Fruit fly (Drosophila melanogaster) whole organism, embryonic: ENCODE measurements around the gene CG33687.

ENCODE experiments used
- Atf6 ChIP-seq: fragments of 200-800 bp; sonication (Bioruptor generic); IDR thresholded peaks from 2 replicates; pipeline ENCODE4 v1.3.6; 2022; ENCODE audit warnings: missing biosample characterization, missing genetic modification characterization
- Awh ChIP-seq: fragments of 200-800 bp; sonication (Bioruptor generic); IDR thresholded peaks from 2 replicates; pipeline ENCODE4, ENCODE4 v1.3.6; 2022; ENCODE audit warnings: missing biosample characterization, missing genetic modification characterization
- BEAF-32 ChIP-seq: fragments of 200-800 bp; sonication (Bioruptor generic); optimal IDR thresholded peaks from 3 replicates; lab custom pipeline; 2017; ENCODE audit warnings: missing biosample characterization, missing genetic modification characterization, mild to moderate bottlenecking, moderate library complexity, missing genetic modification reagents
- Bteb2 ChIP-seq: fragments of 200-800 bp; sonication (Bioruptor generic); optimal IDR thresholded peaks from 2 replicates; lab custom pipeline; 2016; ENCODE audit warnings: missing biosample characterization, missing genetic modification characterization
- CG10543 ChIP-seq: fragments of 200-800 bp; sonication (Bioruptor generic); optimal IDR thresholded peaks from 3 replicates; lab custom pipeline; 2017; ENCODE audit warnings: missing biosample characterization, mild to moderate bottlenecking, missing genetic modification characterization, moderate library complexity
- CG11085 ChIP-seq: fragments of 200-800 bp; sonication (Bioruptor generic); IDR thresholded peaks from 2 replicates; pipeline ENCODE4 v1.3.6; 2022; ENCODE audit warnings: missing biosample characterization, missing genetic modification characterization
- CG11695 ChIP-seq: fragments of 200-800 bp; sonication (Bioruptor generic); IDR thresholded peaks from 3 replicates; pipeline ENCODE4 v1.3.6; 2022; ENCODE audit warnings: missing biosample characterization, missing genetic modification characterization
- CG15696 ChIP-seq: fragments of 200-800 bp; sonication (Bioruptor generic); optimal IDR thresholded peaks from 2 replicates; lab custom pipeline; 2019; ENCODE audit warnings: missing biosample characterization, mild to moderate bottlenecking, missing genetic modification characterization, moderate library complexity
- CG17328 ChIP-seq: fragments of 200-800 bp; sonication (Bioruptor generic); IDR thresholded peaks from 2 replicates; pipeline ENCODE4 v1.3.6; 2022; ENCODE audit warnings: missing biosample characterization, missing genetic modification characterization
- CG18764 ChIP-seq: fragments of 200-800 bp; sonication (Bioruptor generic); optimal IDR thresholded peaks from 3 replicates; lab custom pipeline; 2016; ENCODE audit warnings: missing biosample characterization, missing genetic modification characterization
- CG2678 ChIP-seq: fragments of 200-800 bp; sonication (Bioruptor generic); optimal IDR thresholded peaks from 3 replicates; lab custom pipeline; 2019; ENCODE audit warnings: missing biosample characterization, mild to moderate bottlenecking, missing genetic modification characterization, moderate library complexity
- CG30020 ChIP-seq: fragments of 200-800 bp; optimal IDR thresholded peaks from 2 replicates; lab custom pipeline; 2019; ENCODE audit warnings: missing biosample characterization, mild to moderate bottlenecking, missing genetic modification characterization, moderate library complexity
- CG31365 ChIP-seq: fragments of 200-800 bp; sonication (Bioruptor generic); optimal IDR thresholded peaks from 2 replicates; lab custom pipeline; 2018; ENCODE audit warnings: missing biosample characterization, mild to moderate bottlenecking, missing genetic modification characterization
- CG3726 ChIP-seq: fragments of 200-800 bp; sonication (Bioruptor generic); IDR thresholded peaks from 3 replicates; pipeline ENCODE4, ENCODE4 v1.3.6; 2022; ENCODE audit warnings: missing biosample characterization, missing genetic modification characterization
- CG42726 ChIP-seq: fragments of 200-800 bp; sonication (Bioruptor generic); IDR thresholded peaks from 2 replicates; pipeline ENCODE4 v1.3.6; 2022; ENCODE audit warnings: missing biosample characterization, missing genetic modification characterization; ENCODE audit not compliant: partially characterized antibody
- CG4328 ChIP-seq: fragments of 200-800 bp; sonication (Bioruptor generic); optimal IDR thresholded peaks from 3 replicates; lab custom pipeline; 2017; ENCODE audit warnings: missing biosample characterization, missing genetic modification reagents, missing genetic modification characterization
- CG5245 ChIP-seq: fragments of 200-800 bp; sonication (Bioruptor generic); optimal IDR thresholded peaks from 3 replicates; lab custom pipeline; 2016; ENCODE audit warnings: missing biosample characterization, missing genetic modification characterization
- CG6683 ChIP-seq: fragments of 200-800 bp; sonication (Bioruptor generic); optimal IDR thresholded peaks from 2 replicates; lab custom pipeline; 2017; ENCODE audit warnings: missing biosample characterization, mild to moderate bottlenecking, missing genetic modification characterization, missing genetic modification reagents
- CG6765 ChIP-seq: fragments of 200-800 bp; sonication (Bioruptor generic); optimal IDR thresholded peaks from 3 replicates; lab custom pipeline; 2017; ENCODE audit warnings: missing biosample characterization, mild to moderate bottlenecking, missing genetic modification characterization
- CoRest ChIP-seq: fragments of 200-800 bp; sonication (Bioruptor generic); optimal IDR thresholded peaks from 3 replicates; lab custom pipeline; 2018; ENCODE audit warnings: missing biosample characterization, mild to moderate bottlenecking, missing genetic modification characterization, moderate library complexity
- Dek ChIP-seq: fragments of 200-800 bp; sonication (Bioruptor generic); optimal IDR thresholded peaks from 3 replicates; lab custom pipeline; 2019; ENCODE audit warnings: missing biosample characterization, mild to moderate bottlenecking, missing genetic modification characterization, moderate library complexity
- Fer1 ChIP-seq: fragments of 200-800 bp; sonication (Bioruptor generic); optimal IDR thresholded peaks from 2 replicates; lab custom pipeline; 2017; ENCODE audit warnings: missing biosample characterization, mild to moderate bottlenecking, missing genetic modification characterization
- H15 ChIP-seq: fragments of 200-800 bp; sonication (Bioruptor generic); IDR thresholded peaks from 3 replicates; pipeline ENCODE4 v1.3.6; 2022; ENCODE audit warnings: missing biosample characterization, missing genetic modification characterization
- Hmr ChIP-seq: fragments of 200-800 bp; sonication (Bioruptor generic); optimal IDR thresholded peaks from 3 replicates; lab custom pipeline; 2017; ENCODE audit warnings: mild to moderate bottlenecking, missing biosample characterization, missing genetic modification reagents, missing genetic modification characterization
- Hr39 ChIP-seq: fragments of >200 bp; optimal IDR thresholded peaks from 2 replicates; lab custom pipeline; 2017
- MTF-1 ChIP-seq: fragments of 200-800 bp; sonication (Bioruptor generic); optimal IDR thresholded peaks from 2 replicates; lab custom pipeline; 2018; ENCODE audit warnings: missing biosample characterization, mild to moderate bottlenecking, missing genetic modification characterization, borderline replicate concordance
- Mad ChIP-seq: fragments of 200-800 bp; sonication (Bioruptor generic); optimal IDR thresholded peaks from 2 replicates; lab custom pipeline; 2016; ENCODE audit warnings: missing biosample characterization, missing genetic modification characterization
- Max ChIP-seq: fragments of 200-800 bp; sonication (Bioruptor generic); optimal IDR thresholded peaks from 2 replicates; lab custom pipeline; 2016; ENCODE audit warnings: missing biosample characterization, mild to moderate bottlenecking, missing genetic modification characterization
- Mrtf ChIP-seq: fragments of 200-800 bp; sonication (Bioruptor generic); IDR thresholded peaks from 3 replicates; pipeline ENCODE4 v1.3.6; 2022; ENCODE audit warnings: missing biosample characterization, missing genetic modification characterization
- Optix ChIP-seq: fragments of 200-800 bp; sonication (Bioruptor generic); IDR thresholded peaks from 3 replicates; pipeline ENCODE4 v1.3.6; 2022; ENCODE audit warnings: missing biosample characterization, missing genetic modification characterization
- Rfx ChIP-seq: fragments of 200-800 bp; sonication (Bioruptor generic); IDR thresholded peaks from 2 replicates; pipeline ENCODE4 v1.3.6; 2022; ENCODE audit warnings: missing biosample characterization, missing genetic modification characterization
- Scr ChIP-seq: fragments of 200-800 bp; sonication (Bioruptor generic); IDR thresholded peaks from 2 replicates; pipeline ENCODE4 v1.3.6; 2022; ENCODE audit warnings: missing biosample characterization, missing genetic modification characterization; ENCODE audit not compliant: partially characterized antibody
- Sox100B ChIP-seq: fragments of 200-800 bp; sonication (Bioruptor generic); optimal IDR thresholded peaks from 3 replicates; lab custom pipeline; 2018; ENCODE audit warnings: missing biosample characterization, mild to moderate bottlenecking, missing genetic modification characterization
- Sox102F ChIP-seq: fragments of 200-800 bp; sonication (Bioruptor generic); optimal IDR thresholded peaks from 2 replicates; lab custom pipeline; 2018; ENCODE audit warnings: missing biosample characterization, mild to moderate bottlenecking, missing genetic modification characterization, moderate library complexity
- Sry-β ChIP-seq: fragments of 200-800 bp; sonication (Bioruptor generic); optimal IDR thresholded peaks from 2 replicates; lab custom pipeline; 2018; ENCODE audit warnings: missing biosample characterization, mild to moderate bottlenecking, missing genetic modification characterization, moderate library complexity
- Trl ChIP-seq, 3 experiments: fragments of >200 bp in 2 of 3; fragments of 200-800 bp in 1 of 3; sonication (Bioruptor generic) in 1 of 3; optimal IDR thresholded peaks; 2 replicates in 1 of 3; 3 replicates in 2 of 3; lab custom pipeline; 2016 to 2017; ENCODE audit warnings: missing biosample characterization in 1 of 3, missing genetic modification characterization in 1 of 3
- ash1 ChIP-seq: fragments of 200-800 bp; sonication (Bioruptor generic); optimal IDR thresholded peaks from 2 replicates; lab custom pipeline; 2018; ENCODE audit warnings: missing biosample characterization, mild to moderate bottlenecking, missing genetic modification characterization
- chm ChIP-seq: fragments of 200-800 bp; sonication (Bioruptor generic); IDR thresholded peaks from 2 replicates; pipeline ENCODE4 v1.3.6; 2022; ENCODE audit warnings: missing biosample characterization, missing genetic modification characterization
- crol ChIP-seq: fragments of 200-800 bp; sonication (Bioruptor generic); IDR thresholded peaks from 2 replicates; pipeline ENCODE4 v1.3.6; 2022; ENCODE audit warnings: missing biosample characterization, missing genetic modification characterization
- emc ChIP-seq: fragments of 200-800 bp; sonication (Bioruptor generic); optimal IDR thresholded peaks from 2 replicates; lab custom pipeline; 2016; ENCODE audit warnings: missing biosample characterization, missing genetic modification characterization
- jumu ChIP-seq: fragments of 200-800 bp; sonication (Bioruptor generic); optimal IDR thresholded peaks from 3 replicates; lab custom pipeline; 2016; ENCODE audit warnings: missing biosample characterization, missing genetic modification characterization
- kay ChIP-seq: fragments of 200-800 bp; sonication (Bioruptor generic); optimal IDR thresholded peaks from 2 replicates; lab custom pipeline; 2016; ENCODE audit warnings: missing biosample characterization, missing genetic modification characterization
- lbe ChIP-seq: fragments of 200-800 bp; sonication (Bioruptor generic); optimal IDR thresholded peaks from 2 replicates; lab custom pipeline; 2016; ENCODE audit warnings: missing biosample characterization, mild to moderate bottlenecking, missing genetic modification characterization
- mld ChIP-seq: fragments of 200-800 bp; sonication (Bioruptor generic); IDR thresholded peaks from 3 replicates; pipeline ENCODE4 v1.3.6; 2022; ENCODE audit warnings: missing biosample characterization, missing genetic modification characterization; ENCODE audit not compliant: partially characterized antibody
- oc ChIP-seq: fragments of 200-800 bp; sonication (Bioruptor generic); optimal IDR thresholded peaks from 2 replicates; lab custom pipeline; 2018; ENCODE audit warnings: missing biosample characterization, mild to moderate bottlenecking, missing genetic modification characterization, moderate library complexity
- pfk ChIP-seq: fragments of 200-800 bp; sonication (Bioruptor generic); optimal IDR thresholded peaks from 2 replicates; lab custom pipeline; 2018; ENCODE audit warnings: missing biosample characterization, mild to moderate bottlenecking, missing genetic modification characterization, moderate library complexity
- pzg ChIP-seq: fragments of 200-800 bp; sonication (Bioruptor generic); optimal IDR thresholded peaks from 3 replicates; lab custom pipeline; 2018; ENCODE audit warnings: missing biosample characterization, mild to moderate bottlenecking, missing genetic modification characterization, moderate library complexity
- sens-2 ChIP-seq: fragments of 200-800 bp; sonication (Bioruptor generic); IDR thresholded peaks from 2 replicates; pipeline ENCODE4 v1.3.6; 2022; ENCODE audit warnings: missing biosample characterization, missing genetic modification characterization
- shn ChIP-seq: fragments of 200-800 bp; sonication (Bioruptor generic); optimal IDR thresholded peaks from 3 replicates; lab custom pipeline; 2016; ENCODE audit warnings: missing biosample characterization, missing genetic modification characterization
- sr ChIP-seq: fragments of 200-800 bp; sonication (Bioruptor generic); IDR thresholded peaks from 3 replicates; pipeline ENCODE4 v1.3.6; 2022; ENCODE audit warnings: missing biosample characterization, missing genetic modification characterization
- ttk ChIP-seq: fragments of 200-800 bp; sonication (Bioruptor generic); IDR thresholded peaks from 2 replicates; pipeline ENCODE4 v2.1.2; 2022; ENCODE audit warnings: missing biosample characterization, missing genetic modification characterization

The CG33687 gene

DNA sequence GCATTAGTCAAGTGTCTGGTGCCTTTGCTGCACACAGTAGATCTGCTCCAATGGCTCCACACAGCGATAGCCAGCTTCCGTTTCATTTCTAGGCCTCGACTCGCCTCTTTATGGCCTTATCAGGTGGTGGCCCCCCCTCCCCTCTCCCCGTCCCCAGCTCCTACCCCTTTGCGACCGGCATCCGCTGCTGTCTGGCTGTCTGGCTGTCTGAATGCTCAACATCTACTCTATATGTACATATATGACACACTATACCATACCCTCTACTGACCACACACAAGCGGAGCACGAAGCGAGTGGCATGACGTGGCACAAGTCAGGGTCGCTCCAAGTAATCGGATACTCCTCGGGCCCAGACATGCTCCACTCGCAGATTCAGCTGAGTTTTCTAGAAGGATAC lies 39.3 kb upstream of the CG33687 start (continued):
- TF ChIP-seq sr (GFP tag; lab: Robert Waterston, UW), result no peak
- TF ChIP-seq CG15696 (tag; lab: Kevin White, UChicago), result no peak
- no peak for TF ChIP-seq Sry-β (GFP tag; lab: Kevin White, UChicago)
- TF ChIP-seq CG6683 (GFP tag; lab: Kevin White, UChicago), result no peak
- TF ChIP-seq Trl (optimal IDR thresholded peaks at IDR 0.05; lab: Kevin White, UChicago), result no peak
- no peak for TF ChIP-seq Trl (GFP tag; optimal IDR thresholded peaks at IDR 0.05; lab: Kevin White, UChicago)
- TF ChIP-seq Sox102F (GFP tag; lab: Kevin White, UChicago), result no peak
- no peak for TF ChIP-seq Sox100B (GFP tag; lab: Kevin White, UChicago)
- TF ChIP-seq CG5245 (GFP tag; lab: Kevin White, UChicago), result no peak
- TF ChIP-seq sens-2 (GFP tag; lab: Robert Waterston, UW), result no peak
- peak; percentile 52 for TF ChIP-seq CG10543 (GFP tag; lab: Kevin White, UChicago)
- TF ChIP-seq chm (GFP tag; lab: Robert Waterston, UW), result no peak
- no peak for TF ChIP-seq CG4328
- no peak for TF ChIP-seq CG6765 (GFP tag; lab: Kevin White, UChicago)
- no peak for TF ChIP-seq CG30020
- no peak for TF ChIP-seq Optix (GFP tag; lab: Robert Waterston, UW)
- TF ChIP-seq mld, result no peak
- no peak for TF ChIP-seq pzg (GFP tag; lab: Kevin White, UChicago)
- TF ChIP-seq lbe (GFP tag; lab: Kevin White, UChicago), result no peak
- no peak for TF ChIP-seq Fer1
- TF ChIP-seq oc, result no peak
- no peak for TF ChIP-seq MTF-1 (GFP tag; lab: Kevin White, UChicago)
- no peak for TF ChIP-seq H15 (GFP tag; lab: Robert Waterston, UW)
- TF ChIP-seq CG31365, result no peak
- TF ChIP-seq BEAF-32 (GFP tag; lab: Kevin White, UChicago), result no peak
- no peak for TF ChIP-seq kay (GFP tag; lab: Kevin White, UChicago)
- TF ChIP-seq Mad (GFP tag; lab: Kevin White, UChicago), result no peak
- no peak for TF ChIP-seq CoRest (tag; lab: Kevin White, UChicago)
- no peak for TF ChIP-seq CG42726 (GFP tag; lab: Robert Waterston, UW)
- no peak for TF ChIP-seq jumu
- TF ChIP-seq CG3726 (GFP tag; lab: Robert Waterston, UW), result no peak
- no peak for TF ChIP-seq Max
- TF ChIP-seq ash1 (GFP tag; lab: Kevin White, UChicago), result no peak
- 0 out of 2 replicates have a peak, but pooled peaks have one; percentile 23 for TF ChIP-seq Scr (GFP tag; lab: Robert Waterston, UW)
- peak; percentile 87 for TF ChIP-seq crol (GFP tag; lab: Robert Waterston, UW)
- no peak for TF ChIP-seq Hr39
- no peak for TF ChIP-seq CG11085 (GFP tag; lab: Robert Waterston, UW)
- TF ChIP-seq Bteb2 (GFP tag; lab: Kevin White, UChicago), result no peak
- no peak for TF ChIP-seq pfk (GFP tag; lab: Kevin White, UChicago)
- TF ChIP-seq Mrtf, result no peak
- TF ChIP-seq CG11695, result no peak
- TF ChIP-seq Awh (GFP tag; lab: Robert Waterston, UW), result no peak
- TF ChIP-seq shn, result no peak
- peak; percentile 26; the same call in 1 of the 2 replicates for TF ChIP-seq ttk
- TF ChIP-seq emc (GFP tag; lab: Kevin White, UChicago), result no peak
- TF ChIP-seq Dek, result no peak
- no peak for TF ChIP-seq CG17328 (GFP tag; lab: Robert Waterston, UW)
- TF ChIP-seq CG2678, result no peak
- TF ChIP-seq Hmr (GFP tag; lab: Kevin White, UChicago), result no peak
- TF ChIP-seq Atf6 (GFP tag; lab: Robert Waterston, UW), result no peak
- no peak for TF ChIP-seq CG18764 (GFP tag; lab: Kevin White, UChicago)
- 0 out of 2 replicates have a peak, but pooled peaks have one; percentile 6 for TF ChIP-seq Rfx (GFP tag; lab: Robert Waterston, UW)
